Worm (Caenorhabditis elegans): Measurements from ENCODE around the gene clec-122.

ce11 chrII:3135293-3135692, 29.4 kb downstream of the clec-122 start:
- TF ChIP-seq ets-7 (tag; optimal IDR thresholded peaks at IDR 0.05): no peak
- TF ChIP-seq B0310.2 (tag; optimal IDR thresholded peaks at IDR 0.05): no peak
- TF ChIP-seq flt-1 (GFP tag; IDR thresholded peaks at IDR 0.05): no peak
- no peak for TF ChIP-seq sea-1 (GFP tag; conservative IDR thresholded peaks at IDR 0.05)
- no peak for TF ChIP-seq tra-4 (tag; optimal IDR thresholded peaks at IDR 0.05)
- no peak for TF ChIP-seq ama-1 (optimal IDR thresholded peaks at IDR 0.05)
- no peak for TF ChIP-seq F13C5.2 (tag; optimal IDR thresholded peaks at IDR 0.05)
- no peak for TF ChIP-seq hmg-4 (GFP tag; optimal IDR thresholded peaks at IDR 0.05)
- TF ChIP-seq ceh-36 (tag; optimal IDR thresholded peaks at IDR 0.05): peak; percentile 63
- TF ChIP-seq pes-1 (GFP tag; IDR thresholded peaks at IDR 0.05): no peak
- no peak for TF ChIP-seq tbx-11 (GFP tag; IDR thresholded peaks at IDR 0.05)
- no peak for TF ChIP-seq hnd-1 (tag; optimal IDR thresholded peaks at IDR 0.05)

Data from whole organism, early embryonic.